Worm (Caenorhabditis elegans): ENCODE results near the gene F54B11.7.

DNA sequence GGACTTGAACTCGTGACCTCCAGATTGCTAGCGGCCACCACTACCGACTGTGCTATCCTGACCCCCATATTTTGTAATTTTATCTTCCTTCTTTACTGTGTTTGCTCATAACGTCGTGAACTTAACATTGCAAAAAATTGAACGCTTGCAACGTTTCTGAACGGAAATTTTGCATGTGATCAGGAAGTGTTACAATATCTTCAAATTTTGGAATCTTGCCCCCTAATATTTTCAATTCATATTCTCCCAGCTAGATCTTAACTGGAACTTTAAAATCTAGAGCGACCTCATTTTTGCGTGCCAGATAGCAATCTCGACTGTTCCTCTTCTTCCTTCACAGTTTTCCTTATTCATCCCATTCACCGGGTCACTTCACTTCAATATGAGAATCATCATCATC is 18.4 kb upstream of the F54B11.7 start, which contains the start of gene F54B11.10:
- no peak for TF ChIP-seq unc-62 (GFP tag; optimal IDR thresholded peaks at IDR 0.05)
- TF ChIP-seq blmp-1 (tag; optimal IDR thresholded peaks at IDR 0.05) = no peak
- TF ChIP-seq fkh-10 (GFP tag; optimal IDR thresholded peaks at IDR 0.05) = no peak
- TF ChIP-seq tbx-2 (tag; optimal IDR thresholded peaks at IDR 0.05) = no peak
- TF ChIP-seq nhr-28 (tag; optimal IDR thresholded peaks at IDR 0.05) = no peak
- TF ChIP-seq rnt-1 (tag; optimal IDR thresholded peaks at IDR 0.05) = no peak
- no peak for TF ChIP-seq ztf-11 (tag; optimal IDR thresholded peaks at IDR 0.05)
- TF ChIP-seq aly-2 (tag; optimal IDR thresholded peaks at IDR 0.05) = no peak
- no peak for TF ChIP-seq lin-14 (GFP tag; optimal IDR thresholded peaks at IDR 0.05)
- no peak for TF ChIP-seq dpl-1 (GFP tag; optimal IDR thresholded peaks at IDR 0.05)
- no peak for TF ChIP-seq mdl-1 (tag; optimal IDR thresholded peaks at IDR 0.05)
- TF ChIP-seq skn-1 (tag; optimal IDR thresholded peaks at IDR 0.05) = no peak
